Fruit fly (Drosophila melanogaster) whole organism, pupa: Measurements from ENCODE around the gene CG5541.

ENCODE experiments used
- CG17806 ChIP-seq: fragments of 200-800 bp; sonication (Bioruptor generic); optimal IDR thresholded peaks from 2 replicates; lab custom pipeline; 2018; ENCODE audit warnings: missing biosample characterization, mild to moderate bottlenecking, missing genetic modification characterization, moderate library complexity
- CG34367 ChIP-seq: fragments of 200-800 bp; sonication (Bioruptor generic); optimal IDR thresholded peaks from 2 replicates; lab custom pipeline; 2018; ENCODE audit warnings: missing biosample characterization, mild to moderate bottlenecking, missing genetic modification characterization
- CG4496 ChIP-seq: fragments of 200-800 bp; sonication (Bioruptor generic); IDR thresholded peaks from 3 replicates; pipeline ENCODE4 v1.3.6; 2022; ENCODE audit warnings: missing biosample characterization, missing genetic modification characterization
- CG8159 ChIP-seq: fragments of 200-800 bp; sonication (Bioruptor generic); optimal IDR thresholded peaks from 3 replicates; lab custom pipeline; 2018; ENCODE audit warnings: missing biosample characterization, mild to moderate bottlenecking, missing genetic modification characterization, moderate library complexity
- EcR ChIP-seq: fragments of 200-800 bp; sonication (Bioruptor generic); optimal IDR thresholded peaks from 3 replicates; lab custom pipeline; 2019; ENCODE audit warnings: missing biosample characterization, missing genetic modification characterization, mild to moderate bottlenecking, moderate library complexity, missing genetic modification reagents
- gl ChIP-seq: fragments of 200-800 bp; sonication (Bioruptor generic); optimal IDR thresholded peaks from 2 replicates; lab custom pipeline; 2018; ENCODE audit warnings: missing biosample characterization, mild to moderate bottlenecking, missing genetic modification characterization

DNA sequence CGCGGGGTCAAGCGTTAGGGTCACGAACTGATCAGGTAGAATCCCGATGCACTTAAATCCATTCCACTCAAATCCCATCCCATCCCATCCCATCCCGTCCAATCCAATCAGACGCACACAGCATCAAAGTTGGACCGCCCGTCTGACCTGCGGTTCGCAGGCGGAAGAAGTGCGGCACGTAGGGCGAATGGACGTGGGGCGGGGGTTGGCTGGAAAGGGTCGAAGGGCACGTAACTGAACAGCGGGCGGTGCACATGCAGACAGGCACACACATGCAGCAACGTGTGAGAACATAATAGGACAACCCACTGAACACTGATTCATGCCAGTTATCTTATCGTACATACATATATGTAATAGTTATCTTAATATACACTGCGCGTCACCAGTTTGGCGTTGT, 24.5 kb upstream of the CG5541 start:
- TF ChIP-seq CG8159 (tag; lab: Kevin White, UChicago) = no peak
- no peak for TF ChIP-seq CG4496 (GFP tag; lab: Robert Waterston, UW)
- no peak for TF ChIP-seq CG17806
- TF ChIP-seq gl (tag; lab: Kevin White, UChicago) = no peak
- TF ChIP-seq CG34367 (tag; lab: Kevin White, UChicago) = no peak
- no peak for TF ChIP-seq EcR
